Worm (Caenorhabditis elegans) whole organism, L2 larva: ENCODE data around the gene clec-143.

Experiments
- F13H6.1 ChIP-seq: sonication (generic microtip); optimal IDR thresholded peaks from 2 replicates; lab custom pipeline; 2016; ENCODE audit warnings: missing genetic modification characterization, missing compliant biosample characterization
- ZK546.5 ChIP-seq: sonication (generic microtip); optimal IDR thresholded peaks from 2 replicates; lab custom pipeline; 2017; ENCODE audit warnings: missing biosample characterization, missing genetic modification characterization
- aly-2 ChIP-seq: fragments of 150-350 bp; optimal IDR thresholded peaks from 2 replicates; lab custom pipeline; 2014; ENCODE audit warnings: missing biosample characterization, missing genetic modification characterization
- ceh-82 ChIP-seq: fragments of 150-350 bp; optimal IDR thresholded peaks from 2 replicates; lab custom pipeline; 2014; ENCODE audit warnings: missing biosample characterization, missing genetic modification characterization
- egl-27 ChIP-seq: sonication (generic microtip); optimal IDR thresholded peaks from 3 replicates; lab custom pipeline; 2017; ENCODE audit warnings: missing biosample characterization, missing genetic modification reagents, missing genetic modification characterization
- fos-1 ChIP-seq: fragments of 150-350 bp; optimal IDR thresholded peaks from 2 replicates; lab custom pipeline; 2014; ENCODE audit warnings: missing biosample characterization, missing genetic modification characterization
- lin-11 ChIP-seq: fragments of 150-350 bp; sonication (generic microtip); optimal IDR thresholded peaks from 2 replicates; lab custom pipeline; 2014; ENCODE audit warnings: missing biosample characterization, missing genetic modification characterization, inconsistent platforms, mixed read lengths
- lin-39 ChIP-seq: fragments of 150-350 bp; optimal IDR thresholded peaks from 2 replicates; lab custom pipeline; 2014; ENCODE audit warnings: missing biosample characterization, missing genetic modification reagents, missing genetic modification characterization
- nhr-237 ChIP-seq: fragments of 150-350 bp; optimal IDR thresholded peaks from 2 replicates; lab custom pipeline; 2014; ENCODE audit warnings: missing biosample characterization, missing genetic modification characterization
- nhr-25 ChIP-seq: fragments of 150-350 bp; sonication (generic microtip); optimal IDR thresholded peaks from 3 replicates; lab custom pipeline; 2014; ENCODE audit warnings: missing biosample characterization, missing genetic modification characterization
- nhr-77 ChIP-seq: fragments of 150-350 bp; optimal IDR thresholded peaks from 2 replicates; lab custom pipeline; 2014; ENCODE audit warnings: missing biosample characterization, missing genetic modification characterization
- snpc-4 ChIP-seq: fragments of 150-350 bp; optimal IDR thresholded peaks from 2 replicates; lab custom pipeline; 2014; ENCODE audit warnings: missing biosample characterization, missing genetic modification characterization
- ztf-11 ChIP-seq: sonication (generic microtip); optimal IDR thresholded peaks from 2 replicates; lab custom pipeline; 2017; ENCODE audit warnings: missing biosample characterization, missing genetic modification characterization

DNA sequence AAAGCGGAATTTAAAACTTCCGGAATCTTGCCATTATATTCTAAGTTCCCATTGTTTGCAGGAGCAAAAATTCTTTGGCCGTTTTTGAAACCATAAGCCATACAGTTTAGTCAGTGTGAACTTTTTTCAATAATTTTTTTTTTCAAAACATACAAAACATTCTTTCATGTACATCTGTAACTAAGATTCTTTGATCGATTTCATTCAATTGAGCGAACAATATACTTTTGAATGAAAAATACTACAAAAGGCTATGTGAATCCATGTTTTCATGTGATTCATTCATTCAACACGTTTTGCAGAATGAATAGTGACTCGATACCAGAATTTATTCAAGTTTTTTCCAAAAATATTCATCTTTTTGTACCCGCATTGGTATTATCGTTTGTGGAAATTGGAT, 16.6 kb upstream of the clec-143 start, which contains the start of gene ZK666.15:
- no peak for TF ChIP-seq ztf-11 (tag; lab: Kevin White, UChicago)
- TF ChIP-seq ZK546.5 (tag; lab: Kevin White, UChicago), result no peak
- no peak for TF ChIP-seq egl-27 (tag; lab: Kevin White, UChicago)
- TF ChIP-seq ceh-82 (tag; lab: Kevin White, UChicago), result no peak
- TF ChIP-seq F13H6.1 (tag; lab: Kevin White, UChicago), result no peak
- no peak for TF ChIP-seq nhr-237 (tag; lab: Kevin White, UChicago)
- no peak for TF ChIP-seq snpc-4 (tag; lab: Kevin White, UChicago)
- TF ChIP-seq fos-1 (tag; lab: Kevin White, UChicago), result no peak
- no peak for TF ChIP-seq nhr-25 (tag; lab: Kevin White, UChicago)
- no peak for TF ChIP-seq lin-39
- TF ChIP-seq lin-11, result no peak
- TF ChIP-seq aly-2 (tag; lab: Kevin White, UChicago), result no peak
- no peak for TF ChIP-seq nhr-77
